Worm (Caenorhabditis elegans) whole organism, L1 larva: ENCODE results near the gene lgc-50.

ENCODE experiments used
- C16A3.4 ChIP-seq: fragments of 150-350 bp; optimal IDR thresholded peaks from 2 replicates; lab custom pipeline; 2014; ENCODE audit warnings: missing biosample characterization, missing genetic modification characterization
- F16B12.6 ChIP-seq: fragments of 150-350 bp; optimal IDR thresholded peaks from 2 replicates; lab custom pipeline; 2014; ENCODE audit warnings: missing biosample characterization, missing genetic modification characterization
- alr-1 ChIP-seq: fragments of 200-800 bp; sonication (Bioruptor generic); optimal IDR thresholded peaks from 2 replicates; lab custom pipeline; 2018; ENCODE audit warnings: borderline replicate concordance, mild to moderate bottlenecking, missing genetic modification characterization, missing compliant biosample characterization
- aly-2 ChIP-seq: fragments of 150-350 bp; optimal IDR thresholded peaks from 2 replicates; lab custom pipeline; 2014; ENCODE audit warnings: missing biosample characterization, missing genetic modification characterization
- ama-1 ChIP-seq: fragments of 150-350 bp; optimal IDR thresholded peaks from 2 replicates; lab custom pipeline; 2014
- blmp-1 ChIP-seq: fragments of 150-350 bp; optimal IDR thresholded peaks from 2 replicates; lab custom pipeline; 2014; ENCODE audit warnings: missing biosample characterization, missing genetic modification characterization
- ceh-82 ChIP-seq, 3 experiments: fragments of 150-350 bp in 1 of 3; sonication (generic microtip) in 2 of 3; optimal IDR thresholded peaks; 2 replicates each; lab custom pipeline; 2014 to 2017; ENCODE audit warnings: missing biosample characterization in 3 of 3, missing genetic modification characterization in 3 of 3
- ceh-90 ChIP-seq: sonication (generic microtip); optimal IDR thresholded peaks from 2 replicates; lab custom pipeline; 2016; ENCODE audit warnings: missing genetic modification characterization, missing compliant biosample characterization
- ces-1 ChIP-seq: fragments of 150-350 bp; optimal IDR thresholded peaks from 2 replicates; lab custom pipeline; 2014; ENCODE audit warnings: missing biosample characterization, missing genetic modification reagents, missing genetic modification characterization
- dpl-1 ChIP-seq, 3 experiments: fragments of 150-350 bp in 2 of 3; sonication (generic microtip) in 1 of 3; optimal IDR thresholded peaks; 2 replicates each; lab custom pipeline; 2014 to 2017; ENCODE audit warnings: missing biosample characterization in 3 of 3, missing genetic modification characterization in 3 of 3, missing genetic modification reagents in 3 of 3
- egl-13 ChIP-seq: sonication (generic microtip); optimal IDR thresholded peaks from 2 replicates; lab custom pipeline; 2016; ENCODE audit warnings: missing genotype, missing genetic modification reagents, missing genetic modification characterization, missing compliant biosample characterization
- egl-27 ChIP-seq, 2 experiments: fragments of 150-350 bp in 1 of 2; sonication (generic microtip); optimal IDR thresholded peaks; 3 replicates each; lab custom pipeline; 2017 to 2018; ENCODE audit warnings: missing biosample characterization in 2 of 2, missing genetic modification characterization in 2 of 2, missing genetic modification reagents in 2 of 2
- elt-2 ChIP-seq: sonication (generic microtip); optimal IDR thresholded peaks from 2 replicates; lab custom pipeline; 2016; ENCODE audit warnings: missing genetic modification characterization, mild to moderate bottlenecking, inconsistent platforms, missing compliant biosample characterization, missing genetic modification reagents
- elt-3 ChIP-seq, 6 experiments: fragments of 150-350 bp in 1 of 6; sonication (generic microtip); optimal IDR thresholded peaks; 2 replicates each; lab custom pipeline; 2017 to 2018; ENCODE audit warnings: missing biosample characterization in 6 of 6, missing genetic modification characterization in 6 of 6, inconsistent platforms in 1 of 6
- ets-5 ChIP-seq: fragments of 200-800 bp; sonication (Bioruptor generic); IDR thresholded peaks from 2 replicates; pipeline ENCODE4 v1.3.6; 2022; ENCODE audit warnings: missing genetic modification characterization, missing compliant biosample characterization
- fkh-4 ChIP-seq: sonication (generic microtip); optimal IDR thresholded peaks from 2 replicates; lab custom pipeline; 2016; ENCODE audit warnings: missing compliant biosample characterization, missing genetic modification characterization, borderline replicate concordance
- fkh-8 ChIP-seq: sonication (generic microtip); optimal IDR thresholded peaks from 2 replicates; lab custom pipeline; 2016; ENCODE audit warnings: mild to moderate bottlenecking, missing genetic modification characterization, missing compliant biosample characterization
- fos-1 ChIP-seq: fragments of 150-350 bp; optimal IDR thresholded peaks from 2 replicates; lab custom pipeline; 2014; ENCODE audit warnings: missing biosample characterization, missing genetic modification characterization
- grh-1 ChIP-seq: fragments of 200-800 bp; sonication (Bioruptor generic); IDR thresholded peaks from 2 replicates; pipeline ENCODE4 v1.3.6; 2022; ENCODE audit warnings: missing genetic modification reagents, missing genetic modification characterization, missing compliant biosample characterization
- hpl-2 ChIP-seq: fragments of 150-350 bp; optimal IDR thresholded peaks from 2 replicates; lab custom pipeline; 2014; ENCODE audit warnings: missing biosample characterization, missing genetic modification reagents, missing genetic modification characterization
- lin-13 ChIP-seq: fragments of 150-350 bp; optimal IDR thresholded peaks from 2 replicates; lab custom pipeline; 2014; ENCODE audit warnings: missing biosample characterization, missing genetic modification reagents, missing genetic modification characterization
- lin-14 ChIP-seq: fragments of 200-800 bp; sonication (Bioruptor generic); optimal IDR thresholded peaks from 2 replicates; lab custom pipeline; 2018; ENCODE audit warnings: mild to moderate bottlenecking, missing genetic modification characterization, moderate library complexity, missing compliant biosample characterization
- lin-15B ChIP-seq: fragments of 150-350 bp; sonication (generic microtip); optimal IDR thresholded peaks from 3 replicates; lab custom pipeline; 2014; ENCODE audit warnings: missing biosample characterization, missing genetic modification characterization
- lin-35 ChIP-seq, 2 experiments: fragments of 150-350 bp; optimal IDR thresholded peaks; 2 replicates each; lab custom pipeline; 2014; ENCODE audit warnings: missing biosample characterization in 2 of 2, missing genetic modification characterization in 2 of 2, missing genetic modification reagents in 2 of 2
- lin-39 ChIP-seq: fragments of 150-350 bp; optimal IDR thresholded peaks from 2 replicates; lab custom pipeline; 2014; ENCODE audit warnings: missing biosample characterization, missing genetic modification reagents, missing genetic modification characterization
- lsy-2 ChIP-seq, 2 experiments: fragments of 150-350 bp; optimal IDR thresholded peaks; 2 replicates each; lab custom pipeline; 2014; ENCODE audit warnings: missing biosample characterization in 2 of 2, missing genetic modification characterization in 2 of 2
- mab-9 ChIP-seq: fragments of 200-800 bp; sonication (Bioruptor generic); IDR thresholded peaks from 2 replicates; pipeline ENCODE4 v1.3.6; 2022; ENCODE audit warnings: missing genetic modification reagents, missing genetic modification characterization, missing compliant biosample characterization
- mdl-1 ChIP-seq, 2 experiments: fragments of 150-350 bp; optimal IDR thresholded peaks; 2 replicates each; lab custom pipeline; 2014 to 2017; ENCODE audit warnings: missing biosample characterization in 2 of 2, missing genetic modification characterization in 2 of 2, inconsistent platforms in 1 of 2
- nhr-11 ChIP-seq: fragments of 150-350 bp; optimal IDR thresholded peaks from 2 replicates; lab custom pipeline; 2014; ENCODE audit warnings: missing biosample characterization, missing genetic modification characterization
- nhr-19 ChIP-seq: fragments of 200-800 bp; sonication (Bioruptor generic); conservative IDR thresholded peaks from 2 replicates; pipeline ENCODE4 v1.3.6; 2022; ENCODE audit warnings: missing genetic modification characterization, missing compliant biosample characterization
- nhr-20 ChIP-seq: sonication (generic microtip); optimal IDR thresholded peaks from 2 replicates; lab custom pipeline; 2016; ENCODE audit warnings: mild to moderate bottlenecking, missing genetic modification characterization, missing compliant biosample characterization
- nhr-28 ChIP-seq: fragments of 150-350 bp; optimal IDR thresholded peaks from 2 replicates; lab custom pipeline; 2014; ENCODE audit warnings: missing biosample characterization, missing genetic modification characterization
- nhr-71 ChIP-seq: sonication (generic microtip); optimal IDR thresholded peaks from 2 replicates; lab custom pipeline; 2016; ENCODE audit warnings: mild to moderate bottlenecking, missing genetic modification characterization, moderate library complexity, missing compliant biosample characterization
- nhr-84 ChIP-seq: sonication (generic microtip); optimal IDR thresholded peaks from 2 replicates; lab custom pipeline; 2017; ENCODE audit warnings: missing biosample characterization, missing genetic modification characterization
- nhr-90 ChIP-seq: sonication (generic microtip); optimal IDR thresholded peaks from 2 replicates; lab custom pipeline; 2016; ENCODE audit warnings: mild to moderate bottlenecking, missing genetic modification characterization, missing compliant biosample characterization; ENCODE audit not compliant: poor library complexity
- pax-3 ChIP-seq: fragments of 200-800 bp; sonication (Bioruptor generic); optimal IDR thresholded peaks from 2 replicates; lab custom pipeline; 2018; ENCODE audit warnings: mild to moderate bottlenecking, missing genetic modification characterization, moderate library complexity, missing compliant biosample characterization
- pqm-1 ChIP-seq: sonication (generic microtip); optimal IDR thresholded peaks from 3 replicates; lab custom pipeline; 2017; ENCODE audit warnings: missing biosample characterization, missing genetic modification characterization
- skn-1 ChIP-seq: fragments of 150-350 bp; optimal IDR thresholded peaks from 2 replicates; lab custom pipeline; 2014; ENCODE audit warnings: missing biosample characterization, missing genetic modification characterization
- snpc-4 ChIP-seq: fragments of 150-350 bp; optimal IDR thresholded peaks from 2 replicates; lab custom pipeline; 2014; ENCODE audit warnings: missing biosample characterization, missing genetic modification characterization
- snu-23 ChIP-seq: sonication (generic microtip); optimal IDR thresholded peaks from 2 replicates; lab custom pipeline; 2016; ENCODE audit warnings: missing genetic modification characterization, missing compliant biosample characterization
- swsn-7 ChIP-seq: sonication (generic microtip); optimal IDR thresholded peaks from 2 replicates; lab custom pipeline; 2016; ENCODE audit warnings: missing genetic modification characterization, missing compliant biosample characterization
- tbx-2 ChIP-seq: sonication (generic microtip); optimal IDR thresholded peaks from 2 replicates; lab custom pipeline; 2016; ENCODE audit warnings: missing genetic modification characterization, missing compliant biosample characterization
- vab-15 ChIP-seq: sonication (generic microtip); optimal IDR thresholded peaks from 2 replicates; lab custom pipeline; 2017; ENCODE audit warnings: missing genotype, mild to moderate bottlenecking, missing genetic modification characterization, missing compliant biosample characterization
- zag-1 ChIP-seq: fragments of 150-350 bp; optimal IDR thresholded peaks from 2 replicates; lab custom pipeline; 2014; ENCODE audit warnings: missing biosample characterization, missing genetic modification characterization
- ztf-4 ChIP-seq: fragments of 150-350 bp; optimal IDR thresholded peaks from 2 replicates; lab custom pipeline; 2014; ENCODE audit warnings: missing biosample characterization, missing genetic modification characterization

The lgc-50 gene

DNA sequence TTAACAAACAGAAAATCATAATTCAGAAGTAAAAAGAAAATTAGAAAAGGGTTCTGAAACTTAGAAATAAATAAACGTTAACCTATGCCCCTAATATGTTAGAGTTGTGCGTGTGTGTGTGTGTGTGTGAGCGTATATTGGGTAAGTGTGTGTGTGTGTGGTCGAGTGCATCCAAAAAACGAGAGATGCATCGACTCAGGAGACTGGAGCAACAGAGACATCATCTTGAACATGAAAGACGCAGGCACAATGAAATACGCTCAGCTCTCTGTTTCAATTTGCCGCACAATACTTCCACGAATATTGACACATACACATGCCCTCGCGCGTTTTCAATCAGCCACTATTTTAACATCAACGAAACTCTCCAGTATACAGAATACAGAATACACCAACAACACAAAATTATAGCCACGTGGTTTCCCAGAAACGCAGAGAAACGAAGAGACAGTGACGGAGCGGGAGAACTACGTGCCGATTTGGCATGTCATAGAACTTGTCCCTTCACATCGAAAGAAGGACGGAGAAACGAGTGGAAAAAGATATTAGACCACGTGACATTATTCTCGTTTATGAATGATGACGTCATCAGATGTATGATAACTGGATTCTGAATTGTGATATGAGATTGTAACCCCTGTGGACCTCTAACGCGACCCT, 19.0 kb downstream of the lgc-50 start (continued):
- TF ChIP-seq aly-2 (tag; lab: Kevin White, UChicago) (peak; percentile 27), elt-2 (tag; lab: Kevin White, UChicago) (no peak), lin-13 (GFP tag; lab: Kevin White, UChicago) (peak; percentile 38), snu-23 (GFP tag; lab: Kevin White, UChicago) (peak; percentile 96), fos-1 (no peak), lin-39 (no peak), zag-1 (tag; lab: Kevin White, UChicago) (no peak), mab-9 (no peak), lin-35 (GFP tag; optimal IDR thresholded peaks at IDR 0.05; lab: Kevin White, UChicago) (peak; percentile 36 to 85), egl-13 (tag; lab: Kevin White, UChicago) (no peak), skn-1 (tag; lab: Kevin White, UChicago) (peak; percentile 46)

DNA sequence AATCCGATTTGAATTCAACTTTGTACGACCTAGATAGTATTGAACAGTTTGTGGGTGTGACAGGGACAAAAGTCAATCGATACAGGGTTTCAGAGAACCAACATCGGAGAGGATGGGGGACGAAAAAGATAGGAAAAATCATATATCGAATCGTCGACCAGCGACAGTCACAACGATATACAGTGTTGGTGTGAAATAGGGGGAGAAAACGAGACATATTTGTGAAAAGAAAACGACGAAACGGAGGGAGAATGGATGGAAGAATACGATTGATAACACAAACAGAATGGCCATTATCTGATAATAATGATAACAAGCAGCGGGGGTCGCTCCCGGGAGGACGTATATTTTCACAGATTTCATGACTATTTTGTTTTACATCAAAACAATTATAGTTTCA, 19.8 kb downstream of the lgc-50 start:
- TF ChIP-seq alr-1, result no peak
- TF ChIP-seq vab-15 (tag; lab: Kevin White, UChicago), result peak; percentile 73
- peak; percentile 12 for TF ChIP-seq C16A3.4 (tag; lab: Kevin White, UChicago)
- TF ChIP-seq lin-13 (GFP tag; lab: Kevin White, UChicago), result no peak
- no peak for TF ChIP-seq lsy-2 (tag; optimal IDR thresholded peaks at IDR 0.05; lab: Kevin White, UChicago)
- no peak for TF ChIP-seq nhr-84
- TF ChIP-seq nhr-20 (tag; lab: Kevin White, UChicago), result peak; percentile 47
- TF ChIP-seq ama-1 (lab: Kevin White, UChicago), result peak; percentile 61
- TF ChIP-seq lin-14, result peak; percentile 53
- TF ChIP-seq ztf-4, result no peak
- peak in 1 of 3 experiments; percentile 15 for TF ChIP-seq dpl-1 (GFP tag; optimal IDR thresholded peaks at IDR 0.05; lab: Kevin White, UChicago)
- TF ChIP-seq elt-3 (tag; optimal IDR thresholded peaks at IDR 0.05; lab: Kevin White, UChicago), result peak in 4 of 6 experiments; percentile 67 to 94 (median 78)
- 0 out of 2 replicates have a peak, but pooled peaks have one; percentile 9 for TF ChIP-seq grh-1 (GFP tag; lab: Robert Waterston, UW)
- no peak for TF ChIP-seq fkh-8 (tag; lab: Kevin White, UChicago)
- TF ChIP-seq snu-23 (GFP tag; lab: Kevin White, UChicago), result peak; percentile 48
- no peak for TF ChIP-seq swsn-7 (tag; lab: Kevin White, UChicago)
- TF ChIP-seq nhr-19 (GFP tag; lab: Robert Waterston, UW), result peak; percentile 27; the same call in 1 of the 2 replicates
- no peak for TF ChIP-seq fkh-4 (tag; lab: Kevin White, UChicago)
- peak; percentile 52 for TF ChIP-seq nhr-71 (tag; lab: Kevin White, UChicago)
- TF ChIP-seq snpc-4, result no peak
- TF ChIP-seq ces-1 (GFP tag; lab: Kevin White, UChicago), result no peak
- peak in 1 of 2 experiments; percentile 37 for TF ChIP-seq mdl-1 (tag; optimal IDR thresholded peaks at IDR 0.05; lab: Kevin White, UChicago)
- TF ChIP-seq F16B12.6 (tag; lab: Kevin White, UChicago), result no peak
- no peak for TF ChIP-seq ceh-90 (tag; lab: Kevin White, UChicago)
- no peak for TF ChIP-seq lin-15B
- TF ChIP-seq pax-3 (tag; lab: Kevin White, UChicago), result peak; percentile 15
- peak; percentile 39 for TF ChIP-seq nhr-90 (tag; lab: Kevin White, UChicago)
- no peak for TF ChIP-seq ets-5 (GFP tag; lab: Robert Waterston, UW)
- no peak for TF ChIP-seq nhr-11 (tag; lab: Kevin White, UChicago)
- TF ChIP-seq lin-35 (GFP tag; optimal IDR thresholded peaks at IDR 0.05; lab: Kevin White, UChicago), result peak in 1 of 2 experiments; percentile 58
- TF ChIP-seq tbx-2 (tag; lab: Kevin White, UChicago), result peak; percentile 1
- TF ChIP-seq ceh-82 (tag; optimal IDR thresholded peaks at IDR 0.05; lab: Kevin White, UChicago), result no peak
- TF ChIP-seq nhr-28, result no peak
- TF ChIP-seq hpl-2 (GFP tag; lab: Kevin White, UChicago), result no peak
- peak; percentile 85 for TF ChIP-seq blmp-1 (tag; lab: Kevin White, UChicago)
- peak; percentile 60 for TF ChIP-seq pqm-1 (tag; lab: Kevin White, UChicago)
- no peak for TF ChIP-seq egl-27 (tag; optimal IDR thresholded peaks at IDR 0.05; lab: Kevin White, UChicago)
- TF ChIP-seq elt-2 (tag; lab: Kevin White, UChicago), result peak; percentile 63
